Fruit fly (Drosophila melanogaster): ENCODE measurements around the gene CG33099.

Gene CG33099

dm6 chr3R:22494523-22495309, 35.7 kb downstream of the CG33099 start (continued):
- no peak for TF ChIP-seq CG15073 (GFP tag; optimal IDR thresholded peaks at IDR 0.05)
- TF ChIP-seq CG10321 (GFP tag; IDR thresholded peaks at IDR 0.05) = no peak
- TF ChIP-seq inv (GFP tag; IDR thresholded peaks at IDR 0.05; ENCODE audit: partially characterized antibody) = no peak
- TF ChIP-seq CG7839 (tag; optimal IDR thresholded peaks at IDR 0.05) = peak; percentile 58
- no peak for TF ChIP-seq fu2 (GFP tag; optimal IDR thresholded peaks at IDR 0.05)
- TF ChIP-seq CG4424 (GFP tag; optimal IDR thresholded peaks at IDR 0.05) = peak; percentile 54
- peak; percentile 77 for TF ChIP-seq Abd-B (GFP tag; optimal IDR thresholded peaks at IDR 0.05)
- peak; percentile 59 for TF ChIP-seq CG1233 (GFP tag; optimal IDR thresholded peaks at IDR 0.05)
- TF ChIP-seq CG12769 (tag; optimal IDR thresholded peaks at IDR 0.05) = peak; percentile 28
- no peak for TF ChIP-seq br (optimal IDR thresholded peaks at IDR 0.05)
- TF ChIP-seq CG8089 (GFP tag; optimal IDR thresholded peaks at IDR 0.05) = no peak
- TF ChIP-seq wdn (GFP tag; IDR thresholded peaks at IDR 0.05) = 0 out of 2 replicates have a peak, but pooled peaks have one; percentile 37
- TF ChIP-seq CG9817 (tag; optimal IDR thresholded peaks at IDR 0.05) = peak; percentile 36
- TF ChIP-seq CG11085 (GFP tag; IDR thresholded peaks at IDR 0.05) = no peak
- TF ChIP-seq Sox100B (GFP tag; optimal IDR thresholded peaks at IDR 0.05) = peak; percentile 64
- TF ChIP-seq dmrt11E (tag; optimal IDR thresholded peaks at IDR 0.05) = no peak
- peak; percentile 6 for TF ChIP-seq D19B (GFP tag; optimal IDR thresholded peaks at IDR 0.05)
- TF ChIP-seq unpg (GFP tag; optimal IDR thresholded peaks at IDR 0.05) = peak; percentile 26
- no peak for TF ChIP-seq CG17612 (GFP tag; IDR thresholded peaks at IDR 0.05)
- peak; percentile 39 for TF ChIP-seq bcd (GFP tag; optimal IDR thresholded peaks at IDR 0.05)
- no peak for TF ChIP-seq CG15601 (tag; optimal IDR thresholded peaks at IDR 0.05)
- no peak for TF ChIP-seq CG1602 (GFP tag; optimal IDR thresholded peaks at IDR 0.05)
- TF ChIP-seq fd96Cb (tag; optimal IDR thresholded peaks at IDR 0.05) = peak; percentile 73
- TF ChIP-seq CG6689 (GFP tag; IDR thresholded peaks at IDR 0.05) = no peak
- no peak for TF ChIP-seq Usf (GFP tag; optimal IDR thresholded peaks at IDR 0.05)
- no peak for TF ChIP-seq H2.0 (GFP tag; IDR thresholded peaks at IDR 0.05)
- no peak for TF ChIP-seq fd3F (GFP tag; optimal IDR thresholded peaks at IDR 0.05)
- TF ChIP-seq CG12104 (GFP tag; optimal IDR thresholded peaks at IDR 0.05) = no peak
- TF ChIP-seq trem (tag; optimal IDR thresholded peaks at IDR 0.05) = peak; percentile 4
- no peak for TF ChIP-seq CG14965 (GFP tag; optimal IDR thresholded peaks at IDR 0.05; ENCODE audit: borderline replicate concordance)
- TF ChIP-seq gem (tag; optimal IDR thresholded peaks at IDR 0.05) = peak; percentile 69
- no peak for TF ChIP-seq sens-2 (GFP tag; IDR thresholded peaks at IDR 0.05)
- TF ChIP-seq klu (GFP tag; IDR thresholded peaks at IDR 0.05) = no peak
- peak; percentile 17 for TF ChIP-seq CG17385 (GFP tag; optimal IDR thresholded peaks at IDR 0.05)
- no peak for TF ChIP-seq Kr (GFP tag; optimal IDR thresholded peaks at IDR 0.05)
- TF ChIP-seq grau (tag; optimal IDR thresholded peaks at IDR 0.05) = peak; percentile 72
- peak; percentile 61 for TF ChIP-seq mirr (GFP tag; optimal IDR thresholded peaks at IDR 0.05)
- TF ChIP-seq Hmr (GFP tag; optimal IDR thresholded peaks at IDR 0.05) = peak; percentile 41
- TF ChIP-seq slp2 (GFP tag; optimal IDR thresholded peaks at IDR 0.05) = no peak
- TF ChIP-seq pita (GFP tag; optimal IDR thresholded peaks at IDR 0.05) = no peak
- TF ChIP-seq CG2889 (GFP tag; IDR thresholded peaks at IDR 0.05) = no peak
- TF ChIP-seq tin (GFP tag; optimal IDR thresholded peaks at IDR 0.05) = peak; percentile 36
- no peak for TF ChIP-seq Vsx1 (GFP tag; optimal IDR thresholded peaks at IDR 0.05)
- no peak for TF ChIP-seq Antp (GFP tag; optimal IDR thresholded peaks at IDR 0.05)
- no peak for TF ChIP-seq Bgb (GFP tag; IDR thresholded peaks at IDR 0.05; ENCODE audit: partially characterized antibody)
- peak; percentile 60 for TF ChIP-seq lab (GFP tag; optimal IDR thresholded peaks at IDR 0.05)
- TF ChIP-seq onecut (GFP tag; IDR thresholded peaks at IDR 0.05) = no peak; the same call in 1 of the 2 replicates
- TF ChIP-seq Side (GFP tag; optimal IDR thresholded peaks at IDR 0.05) = no peak
- no peak for TF ChIP-seq ap (GFP tag; IDR thresholded peaks at IDR 0.05)
- TF ChIP-seq lmd (GFP tag; IDR thresholded peaks at IDR 0.05) = peak; percentile 52; the same call in 1 of the 2 replicates

Measured in whole organism, embryonic.